Worm (Caenorhabditis elegans): ENCODE measurements around the gene str-240.

The str-240 gene

ce11 chrV:1538842-1539241 is 17.1 kb upstream of the str-240 start:
- TF ChIP-seq zip-5 (tag; optimal IDR thresholded peaks at IDR 0.05) (no peak), madf-2 (tag; optimal IDR thresholded peaks at IDR 0.05) (no peak)

- TF ChIP-seq syd-9 (tag; optimal IDR thresholded peaks at IDR 0.05): no peak
- TF ChIP-seq ceh-24 (tag; optimal IDR thresholded peaks at IDR 0.05): no peak
- no peak for TF ChIP-seq pag-3 (tag; optimal IDR thresholded peaks at IDR 0.05; ENCODE audit: borderline replicate concordance)
- TF ChIP-seq eyg-1 (tag; optimal IDR thresholded peaks at IDR 0.05): no peak
- no peak for TF ChIP-seq ceh-6 (GFP tag; optimal IDR thresholded peaks at IDR 0.05)
- no peak for TF ChIP-seq npax-4 (tag; optimal IDR thresholded peaks at IDR 0.05)
- no peak for TF ChIP-seq T23F11.4 (GFP tag; optimal IDR thresholded peaks at IDR 0.05)
- TF ChIP-seq ceh-14 (tag; optimal IDR thresholded peaks at IDR 0.05): no peak
- no peak for TF ChIP-seq ahr-1 (tag; optimal IDR thresholded peaks at IDR 0.05)
- no peak for TF ChIP-seq gmeb-2 (tag; optimal IDR thresholded peaks at IDR 0.05)
- no peak for TF ChIP-seq ama-1 (optimal IDR thresholded peaks at IDR 0.05)
- no peak for TF ChIP-seq pros-1 (tag; optimal IDR thresholded peaks at IDR 0.05)
- TF ChIP-seq nhr-11 (tag; optimal IDR thresholded peaks at IDR 0.05): no peak
Observed at ce11 chrV:1536979-1537378, 15.2 kb upstream of the str-240 start, which contains the start of gene K02H11.9. TSS of gene K02H11.9 (minus strand) at chrV:1537079.

DNA sequence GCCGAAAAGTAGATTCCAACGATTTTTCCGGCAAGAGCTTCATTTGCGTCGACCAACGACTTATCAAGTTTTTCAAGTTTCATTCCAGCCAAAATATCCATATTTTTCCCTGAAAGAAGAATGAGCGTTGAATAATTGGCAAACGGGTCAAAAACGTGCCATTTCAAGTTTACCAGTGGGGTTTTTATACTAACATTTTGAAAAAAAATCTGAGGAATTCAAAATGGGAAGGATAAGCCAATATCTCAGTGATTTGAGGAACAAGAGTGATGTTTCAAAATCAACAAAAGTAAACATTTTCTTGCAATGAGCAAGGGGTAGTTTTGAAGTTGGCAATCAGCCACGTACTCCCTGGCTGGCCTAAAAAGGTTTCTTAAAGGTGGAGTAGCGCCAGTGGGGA is 12.6 kb upstream of the str-240 start, which contains the start of gene trx-5:
TSS of gene trx-5 (minus strand) at position 101 of the 400 bp plus-strand sequence.
- TF ChIP-seq lin-11 (tag; optimal IDR thresholded peaks at IDR 0.05) (no peak), ztf-16 (tag; optimal IDR thresholded peaks at IDR 0.05) (no peak)

DNA sequence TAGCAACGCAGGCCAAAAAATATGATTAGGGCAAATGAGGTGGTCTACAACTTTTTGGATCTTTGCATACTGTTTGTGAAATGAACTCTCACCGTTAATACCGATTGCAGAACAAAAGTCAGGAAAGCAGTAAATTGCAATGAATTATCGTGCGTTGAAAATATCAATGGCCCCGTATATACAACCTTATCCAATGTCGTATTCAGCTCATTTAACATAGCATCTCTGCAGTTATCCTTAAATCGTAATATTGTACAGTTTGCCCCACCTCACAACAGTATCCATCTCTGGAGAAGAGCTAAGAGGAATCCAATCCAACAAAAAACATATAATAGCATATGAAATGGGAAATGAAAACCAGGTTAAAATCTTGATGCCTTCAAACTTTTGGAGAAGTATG is 10.7 kb upstream of the str-240 start:
- no peak for TF ChIP-seq ceh-2 (tag; optimal IDR thresholded peaks at IDR 0.05)

ce11 chrV:1531159-1531558 is 9.4 kb upstream of the str-240 start, which contains the start of gene K02H11.4:
TSS of gene K02H11.4 (minus strand) at chrV:1531259.
- TF ChIP-seq zip-5 (tag; optimal IDR thresholded peaks at IDR 0.05) (no peak), ceh-34 (tag; optimal IDR thresholded peaks at IDR 0.05) (no peak), sdc-2 (tag; optimal IDR thresholded peaks at IDR 0.05) (no peak), ceh-2 (tag; optimal IDR thresholded peaks at IDR 0.05) (no peak), tbx-7 (tag; optimal IDR thresholded peaks at IDR 0.05) (no peak), ceh-31 (tag; optimal IDR thresholded peaks at IDR 0.05) (no peak), pat-9 (tag; optimal IDR thresholded peaks at IDR 0.05) (no peak), K09A11.1 (tag; optimal IDR thresholded peaks at IDR 0.05; ENCODE audit: insufficient read depth) (no peak), pqm-1 (tag; optimal IDR thresholded peaks at IDR 0.05) (no peak), unc-42 (tag; optimal IDR thresholded peaks at IDR 0.05) (no peak), K02D7.2 (tag; optimal IDR thresholded peaks at IDR 0.05) (no peak), ceh-48 (tag; optimal IDR thresholded peaks at IDR 0.05) (no peak), dve-1 (tag; optimal IDR thresholded peaks at IDR 0.05) (no peak), ceh-14 (tag; optimal IDR thresholded peaks at IDR 0.05) (no peak), nhr-232 (tag; optimal IDR thresholded peaks at IDR 0.05) (no peak), ceh-19 (GFP tag; optimal IDR thresholded peaks at IDR 0.05) (no peak), C38D4.7 (GFP tag; optimal IDR thresholded peaks at IDR 0.05) (no peak)

DNA sequence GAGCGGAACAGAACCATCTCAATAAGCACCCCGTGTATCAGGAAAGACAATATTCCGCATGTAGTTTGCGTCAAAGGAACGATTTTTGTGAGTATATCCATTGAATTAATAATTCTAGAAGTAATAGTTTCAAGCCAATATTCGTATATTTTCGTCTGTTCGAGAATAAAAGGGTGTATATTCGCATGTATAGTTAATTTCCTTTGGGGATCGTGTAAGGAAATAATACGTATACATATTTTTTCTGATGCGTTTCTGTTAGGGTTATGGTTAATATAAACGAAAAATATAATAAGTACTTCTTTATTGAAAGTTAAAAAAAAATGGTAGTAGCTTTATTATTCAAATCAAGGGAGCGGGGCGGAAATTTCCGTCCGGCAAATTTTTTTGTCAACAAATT is 6.2 kb upstream of the str-240 start, which contains the start of gene str-236:
TSS of gene str-236 (minus strand) at position 101 of the 400 bp plus-strand sequence.
- no peak for TF ChIP-seq unc-3 (GFP tag; conservative IDR thresholded peaks at IDR 0.05)
- TF ChIP-seq unc-3 (tag; optimal IDR thresholded peaks at IDR 0.05): no peak
- TF ChIP-seq ceh-6 (GFP tag; optimal IDR thresholded peaks at IDR 0.05): no peak
- TF ChIP-seq lin-11 (tag; optimal IDR thresholded peaks at IDR 0.05): no peak
- no peak for TF ChIP-seq lim-6 (tag; optimal IDR thresholded peaks at IDR 0.05)
- TF ChIP-seq tbx-7 (tag; optimal IDR thresholded peaks at IDR 0.05): no peak
- no peak for TF ChIP-seq pqm-1 (tag; optimal IDR thresholded peaks at IDR 0.05)
- no peak for TF ChIP-seq dmd-4 (tag; optimal IDR thresholded peaks at IDR 0.05; ENCODE audit: borderline replicate concordance)
- no peak for TF ChIP-seq npax-4 (tag; optimal IDR thresholded peaks at IDR 0.05)
- no peak for TF ChIP-seq elt-4 (tag; optimal IDR thresholded peaks at IDR 0.05)
